Fruit fly (Drosophila melanogaster): ENCODE data around the gene PlexB.
A peak's percentile ranks its signal among the peaks of the same experiment; 100 is the strongest.

The PlexB gene

DNA sequence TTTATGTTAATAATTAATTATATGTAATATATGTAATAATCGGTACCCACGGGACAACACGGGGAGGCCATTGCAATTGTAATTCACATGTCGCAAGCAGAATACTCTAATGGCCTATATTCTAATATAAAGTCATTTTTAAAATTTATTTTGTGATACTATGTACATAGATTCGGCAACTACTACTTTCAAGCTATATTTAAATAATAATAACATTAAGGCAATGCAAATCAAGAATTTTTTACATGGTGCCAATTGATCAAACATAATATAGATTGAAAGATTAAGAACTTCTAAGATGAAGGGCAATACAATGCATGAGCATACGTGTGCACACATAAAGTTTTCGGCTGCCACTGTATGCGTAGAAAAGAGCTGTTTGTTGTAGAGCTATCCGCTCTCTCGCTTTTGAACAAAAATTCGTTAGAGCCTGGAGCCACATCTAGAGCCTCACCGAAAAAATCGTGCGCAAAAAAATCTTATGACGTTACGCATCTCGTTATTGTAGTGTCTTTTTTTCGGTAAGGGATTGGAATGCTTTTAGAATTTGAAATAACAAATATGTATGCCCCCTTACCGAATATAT is 3.5 kb upstream of the PlexB start:
- peak; percentile 87 for TF ChIP-seq Dfd (GFP tag; optimal IDR thresholded peaks at IDR 0.05)
- TF ChIP-seq HLH106 (tag; optimal IDR thresholded peaks at IDR 0.05), result no peak
- TF ChIP-seq h (GFP tag; optimal IDR thresholded peaks at IDR 0.05), result no peak

DNA sequence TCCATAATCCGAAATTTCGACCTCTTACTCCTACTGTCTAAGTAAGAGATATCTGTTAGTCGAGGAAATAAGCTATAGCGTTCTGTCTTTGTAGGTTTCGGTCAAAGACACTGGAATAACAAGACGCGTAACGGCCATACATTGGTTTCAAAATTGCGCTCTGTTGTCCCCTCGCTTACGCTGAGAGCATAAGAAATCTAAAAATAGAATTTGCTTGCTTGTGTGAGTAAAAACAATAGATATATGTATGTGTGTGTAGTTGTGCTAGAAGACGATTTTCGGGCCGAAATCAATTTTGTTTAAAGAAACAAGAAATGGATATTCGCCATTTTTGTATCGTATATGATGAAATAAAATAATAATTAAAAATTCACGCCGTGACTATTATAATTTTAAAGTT is 2.9 kb upstream of the PlexB start:
- no peak for TF ChIP-seq rgr (GFP tag; optimal IDR thresholded peaks at IDR 0.05)
- no peak for TF ChIP-seq br (GFP tag; optimal IDR thresholded peaks at IDR 0.05)
- no peak for TF ChIP-seq CrebA (GFP tag; optimal IDR thresholded peaks at IDR 0.05; ENCODE audit: borderline replicate concordance)
- no peak for TF ChIP-seq Sp1 (GFP tag; optimal IDR thresholded peaks at IDR 0.05)
- no peak for TF ChIP-seq usp (GFP tag; optimal IDR thresholded peaks at IDR 0.05)
- no peak for TF ChIP-seq lola (GFP tag; optimal IDR thresholded peaks at IDR 0.05)
- TF ChIP-seq dsf (GFP tag; optimal IDR thresholded peaks at IDR 0.05; ENCODE audit: borderline replicate concordance), result no peak
- TF ChIP-seq tai (GFP tag; optimal IDR thresholded peaks at IDR 0.05), result no peak
- TF ChIP-seq Rel (GFP tag; optimal IDR thresholded peaks at IDR 0.05), result no peak
- no peak for TF ChIP-seq Rel (tag; optimal IDR thresholded peaks at IDR 0.05)
- no peak for TF ChIP-seq N (GFP tag; optimal IDR thresholded peaks at IDR 0.05)
- TF ChIP-seq sv (GFP tag; optimal IDR thresholded peaks at IDR 0.05), result no peak
- TF ChIP-seq sage (GFP tag; optimal IDR thresholded peaks at IDR 0.05), result no peak
- TF ChIP-seq Dif (GFP tag; optimal IDR thresholded peaks at IDR 0.05; ENCODE audit: partially characterized antibody), result no peak
- TF ChIP-seq pan (optimal IDR thresholded peaks at IDR 0.05), result no peak

DNA sequence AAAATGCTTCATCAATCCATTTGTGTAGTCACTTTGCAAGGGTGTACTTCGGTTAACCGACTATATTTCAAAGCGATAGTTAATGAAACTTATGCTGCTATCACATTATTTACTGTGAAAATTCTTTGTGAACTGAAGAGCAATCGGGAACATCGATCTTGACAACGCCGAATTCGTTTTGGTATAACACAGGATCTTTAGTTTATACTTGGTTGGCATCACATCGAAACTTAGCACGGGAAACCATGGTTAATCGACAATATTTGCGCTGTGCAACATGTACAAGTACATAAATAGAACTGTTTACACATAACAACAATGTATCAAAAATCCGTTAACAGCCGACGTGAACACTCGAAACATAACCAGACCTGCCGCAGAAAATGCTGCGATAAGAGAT is 1.2 kb upstream of the PlexB start:
- TF ChIP-seq fru (GFP tag; optimal IDR thresholded peaks at IDR 0.05) (no peak), Hnf4 (GFP tag; optimal IDR thresholded peaks at IDR 0.05) (no peak), Vsx2 (GFP tag; optimal IDR thresholded peaks at IDR 0.05; ENCODE audit: partially characterized antibody) (no peak), woc (GFP tag; optimal IDR thresholded peaks at IDR 0.05) (no peak), OdsH (GFP tag; optimal IDR thresholded peaks at IDR 0.05) (no peak), N (GFP tag; optimal IDR thresholded peaks at IDR 0.05) (no peak)

DNA sequence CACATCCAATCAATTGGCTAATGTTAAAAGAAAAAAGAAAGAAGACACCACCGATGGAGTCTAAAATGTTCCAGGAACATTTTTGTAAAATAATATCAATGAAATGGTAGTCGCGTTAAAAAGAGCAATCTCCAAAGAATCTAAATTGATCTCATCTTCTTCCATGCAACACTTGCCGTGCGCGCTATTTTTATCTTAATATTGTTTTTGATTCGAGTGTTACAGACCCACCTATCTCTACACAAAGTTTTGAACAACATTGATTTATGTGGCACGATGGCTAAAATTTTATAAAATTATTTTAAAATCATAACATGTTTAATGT is 320 bp upstream of the PlexB start:
- no peak for TF ChIP-seq GATAd (GFP tag; optimal IDR thresholded peaks at IDR 0.05)
- TF ChIP-seq Vsx2 (GFP tag; optimal IDR thresholded peaks at IDR 0.05; ENCODE audit: partially characterized antibody), result no peak
- TF ChIP-seq Jra (GFP tag; optimal IDR thresholded peaks at IDR 0.05), result no peak
- no peak for TF ChIP-seq ey (GFP tag; optimal IDR thresholded peaks at IDR 0.05)
- no peak for TF ChIP-seq foxo (GFP tag; optimal IDR thresholded peaks at IDR 0.05)
- TF ChIP-seq Mio (GFP tag; optimal IDR thresholded peaks at IDR 0.05), result no peak

DNA sequence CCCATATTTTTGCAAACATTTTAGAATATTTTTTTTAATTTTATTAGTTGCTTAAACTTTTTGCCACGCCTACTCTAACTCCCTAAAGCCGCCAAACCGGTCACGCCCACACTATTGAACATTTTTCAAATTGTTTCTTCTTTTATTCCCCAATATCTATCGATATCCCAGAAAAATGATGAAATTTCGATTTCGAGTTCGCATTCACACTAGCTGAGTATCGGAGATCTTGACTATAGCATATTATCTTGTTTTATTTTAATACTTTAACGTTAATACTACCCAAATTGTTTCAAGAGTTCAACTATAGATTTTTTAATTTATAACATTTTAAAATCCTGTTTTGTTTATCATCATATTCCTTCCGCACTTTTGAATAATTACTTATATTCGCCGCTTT is 1.2 kb downstream of the PlexB start:
- TF ChIP-seq Hnf4 (GFP tag; optimal IDR thresholded peaks at IDR 0.05) (no peak), sv (GFP tag; optimal IDR thresholded peaks at IDR 0.05) (no peak), jim (GFP tag; optimal IDR thresholded peaks at IDR 0.05) (no peak), Dfd (GFP tag; optimal IDR thresholded peaks at IDR 0.05) (peak; percentile 47), Dif (GFP tag; optimal IDR thresholded peaks at IDR 0.05; ENCODE audit: partially characterized antibody) (no peak), Jra (GFP tag; optimal IDR thresholded peaks at IDR 0.05) (no peak)

DNA sequence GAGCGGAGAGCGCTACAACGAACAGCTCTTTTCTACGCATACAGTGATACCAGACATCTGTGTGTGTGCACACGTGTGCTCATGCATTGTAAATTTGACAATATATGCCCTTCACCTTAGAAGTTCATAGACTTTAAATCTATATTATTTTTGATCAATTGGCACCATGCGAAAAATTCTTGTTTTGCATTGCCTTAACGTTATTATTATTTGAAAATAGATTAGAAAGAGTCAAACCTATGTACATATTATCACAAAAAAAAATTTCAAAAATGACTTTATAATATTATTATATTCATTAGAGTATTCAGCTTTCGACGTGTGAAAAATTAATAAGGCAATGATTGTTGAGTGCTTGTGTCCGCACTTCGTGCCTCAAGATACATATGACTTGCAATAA is 2.0 kb downstream of the PlexB start:
- TF ChIP-seq Dfd (GFP tag; optimal IDR thresholded peaks at IDR 0.05), result peak; percentile 66

DNA sequence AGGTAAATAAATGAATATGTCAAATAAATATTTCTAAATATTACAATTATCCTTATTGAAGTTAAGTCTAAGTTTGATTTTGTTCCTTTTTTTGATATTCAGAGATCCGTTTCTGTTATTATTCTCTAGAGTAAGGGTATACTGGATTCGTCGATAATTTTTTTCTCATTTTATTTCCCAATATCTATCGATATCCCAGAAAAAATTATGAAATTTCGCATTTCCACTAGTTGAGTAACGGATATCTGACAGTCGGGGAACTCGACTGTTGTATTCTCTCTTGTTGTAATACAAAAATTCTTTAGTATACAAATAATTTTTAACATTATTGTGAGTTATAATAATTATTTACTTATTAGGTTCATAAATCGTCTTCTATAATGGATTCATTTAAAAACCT is 42.2 kb downstream of the PlexB start:
- no peak for TF ChIP-seq N (GFP tag; optimal IDR thresholded peaks at IDR 0.05)
- TF ChIP-seq GATAd (GFP tag; optimal IDR thresholded peaks at IDR 0.05), result no peak
- no peak for TF ChIP-seq sv (GFP tag; optimal IDR thresholded peaks at IDR 0.05)
- TF ChIP-seq tai (GFP tag; optimal IDR thresholded peaks at IDR 0.05), result no peak
